Worm (Caenorhabditis elegans) whole organism, late embryonic: ENCODE data around the gene T06D8.2.

ENCODE experiments used
- ama-1 ChIP-seq: fragments of 150-350 bp; optimal IDR thresholded peaks from 2 replicates; lab custom pipeline; 2014
- ceh-9 ChIP-seq: sonication (generic microtip); optimal IDR thresholded peaks from 2 replicates; lab custom pipeline; 2016; ENCODE audit warnings: mild to moderate bottlenecking, missing genetic modification characterization, inconsistent platforms, missing compliant biosample characterization
- dmd-4 ChIP-seq: sonication (generic microtip); optimal IDR thresholded peaks from 2 replicates; lab custom pipeline; 2016; ENCODE audit warnings: borderline replicate concordance, missing genetic modification characterization, missing compliant biosample characterization
- fkh-10 ChIP-seq: fragments of 150-350 bp; optimal IDR thresholded peaks from 2 replicates; lab custom pipeline; 2014; ENCODE audit warnings: missing biosample characterization, missing genetic modification reagents, missing genetic modification characterization
- gmeb-2 ChIP-seq: sonication (generic microtip); optimal IDR thresholded peaks from 2 replicates; lab custom pipeline; 2016; ENCODE audit warnings: missing genetic modification characterization, inconsistent platforms, missing compliant biosample characterization
- hlh-13 ChIP-seq: fragments of 200-800 bp; sonication (Bioruptor generic); optimal IDR thresholded peaks from 2 replicates; lab custom pipeline; 2018; ENCODE audit warnings: mild to moderate bottlenecking, missing genetic modification characterization, missing compliant biosample characterization
- nhr-232 ChIP-seq: sonication (generic microtip); optimal IDR thresholded peaks from 2 replicates; lab custom pipeline; 2016; ENCODE audit warnings: missing genetic modification characterization, missing compliant biosample characterization
- pqm-1 ChIP-seq: sonication (generic microtip); optimal IDR thresholded peaks from 2 replicates; lab custom pipeline; 2016; ENCODE audit warnings: missing genetic modification characterization, missing compliant biosample characterization
- unc-55 ChIP-seq: sonication (generic microtip); optimal IDR thresholded peaks from 2 replicates; lab custom pipeline; 2017; ENCODE audit warnings: missing biosample characterization, missing genetic modification reagents, missing genetic modification characterization

DNA sequence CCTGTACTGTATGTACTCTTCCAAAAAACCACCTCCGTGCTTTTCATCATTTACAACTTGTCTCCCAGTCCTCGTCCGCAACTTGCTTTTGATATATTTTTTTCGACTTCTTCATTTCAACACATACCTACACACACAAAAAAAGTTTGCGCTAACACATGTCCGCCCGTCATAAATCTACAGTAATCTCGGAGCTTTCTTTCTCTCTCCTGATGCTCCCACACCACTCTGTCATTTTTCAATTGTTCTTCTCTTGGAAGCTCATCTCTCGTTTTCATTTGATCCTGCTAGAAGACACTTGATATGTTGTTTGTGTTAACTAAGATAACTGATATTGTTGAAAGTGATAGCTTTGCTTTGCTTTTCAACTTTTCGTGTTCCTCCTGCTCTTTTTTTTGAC is 54.7 kb downstream of the T06D8.2 start:
- no peak for TF ChIP-seq ama-1 (lab: Kevin White, UChicago)
- no peak for TF ChIP-seq ceh-9 (tag; lab: Kevin White, UChicago)
- no peak for TF ChIP-seq pqm-1
- TF ChIP-seq unc-55 (GFP tag; lab: Kevin White, UChicago), result no peak
- no peak for TF ChIP-seq fkh-10 (GFP tag; lab: Kevin White, UChicago)
- no peak for TF ChIP-seq nhr-232 (tag; lab: Kevin White, UChicago)
- no peak for TF ChIP-seq dmd-4 (tag; lab: Kevin White, UChicago)
- TF ChIP-seq gmeb-2 (tag; lab: Kevin White, UChicago), result no peak
- TF ChIP-seq hlh-13 (GFP tag; lab: Kevin White, UChicago), result no peak
